Worm (Caenorhabditis elegans) whole organism, L1 larva: ENCODE measurements around the gene pah-1.

Experiments
- C04F5.9 ChIP-seq: sonication (generic microtip); optimal IDR thresholded peaks from 2 replicates; lab custom pipeline; 2016; ENCODE audit warnings: missing genetic modification characterization, missing compliant biosample characterization
- C16A3.4 ChIP-seq: fragments of 150-350 bp; optimal IDR thresholded peaks from 2 replicates; lab custom pipeline; 2014; ENCODE audit warnings: missing biosample characterization, missing genetic modification characterization
- F16B12.6 ChIP-seq: fragments of 150-350 bp; optimal IDR thresholded peaks from 2 replicates; lab custom pipeline; 2014; ENCODE audit warnings: missing biosample characterization, missing genetic modification characterization
- alr-1 ChIP-seq: fragments of 200-800 bp; sonication (Bioruptor generic); optimal IDR thresholded peaks from 2 replicates; lab custom pipeline; 2018; ENCODE audit warnings: borderline replicate concordance, mild to moderate bottlenecking, missing genetic modification characterization, missing compliant biosample characterization
- aly-2 ChIP-seq: fragments of 150-350 bp; optimal IDR thresholded peaks from 2 replicates; lab custom pipeline; 2014; ENCODE audit warnings: missing biosample characterization, missing genetic modification characterization
- blmp-1 ChIP-seq: fragments of 150-350 bp; optimal IDR thresholded peaks from 2 replicates; lab custom pipeline; 2014; ENCODE audit warnings: missing biosample characterization, missing genetic modification characterization
- ceh-8 ChIP-seq: fragments of 200-800 bp; sonication (Bioruptor generic); optimal IDR thresholded peaks from 2 replicates; lab custom pipeline; 2018; ENCODE audit warnings: mild to moderate bottlenecking, missing genetic modification characterization, moderate library complexity, missing compliant biosample characterization
- ceh-88 ChIP-seq: fragments of 200-800 bp; sonication (Bioruptor generic); IDR thresholded peaks from 2 replicates; pipeline ENCODE4 v1.3.6; 2022; ENCODE audit warnings: missing genetic modification characterization, missing compliant biosample characterization
- ces-1 ChIP-seq: fragments of 150-350 bp; optimal IDR thresholded peaks from 2 replicates; lab custom pipeline; 2014; ENCODE audit warnings: missing biosample characterization, missing genetic modification reagents, missing genetic modification characterization
- dpl-1 ChIP-seq, 3 experiments: fragments of 150-350 bp in 2 of 3; sonication (generic microtip) in 1 of 3; optimal IDR thresholded peaks; 2 replicates each; lab custom pipeline; 2014 to 2017; ENCODE audit warnings: missing biosample characterization in 3 of 3, missing genetic modification characterization in 3 of 3, missing genetic modification reagents in 3 of 3
- efl-1 ChIP-seq, 4 experiments: fragments of 150-350 bp; optimal IDR thresholded peaks in 3 of 4; peaks in 1 of 4; 1 replicate in 1 of 4; 2 replicates in 3 of 4; lab custom pipeline; 2014; ENCODE audit warnings: missing biosample characterization in 2 of 4, missing genetic modification characterization in 2 of 4, missing genetic modification reagents in 2 of 4
- egl-13 ChIP-seq: sonication (generic microtip); optimal IDR thresholded peaks from 2 replicates; lab custom pipeline; 2016; ENCODE audit warnings: missing genotype, missing genetic modification reagents, missing genetic modification characterization, missing compliant biosample characterization
- egl-27 ChIP-seq, 2 experiments: fragments of 150-350 bp in 1 of 2; sonication (generic microtip); optimal IDR thresholded peaks; 3 replicates each; lab custom pipeline; 2017 to 2018; ENCODE audit warnings: missing biosample characterization in 2 of 2, missing genetic modification characterization in 2 of 2, missing genetic modification reagents in 2 of 2
- elt-2 ChIP-seq: sonication (generic microtip); optimal IDR thresholded peaks from 2 replicates; lab custom pipeline; 2016; ENCODE audit warnings: missing genetic modification characterization, mild to moderate bottlenecking, inconsistent platforms, missing compliant biosample characterization, missing genetic modification reagents
- ets-5 ChIP-seq: fragments of 200-800 bp; sonication (Bioruptor generic); IDR thresholded peaks from 2 replicates; pipeline ENCODE4 v1.3.6; 2022; ENCODE audit warnings: missing genetic modification characterization, missing compliant biosample characterization
- fkh-4 ChIP-seq: sonication (generic microtip); optimal IDR thresholded peaks from 2 replicates; lab custom pipeline; 2016; ENCODE audit warnings: missing compliant biosample characterization, missing genetic modification characterization, borderline replicate concordance
- fos-1 ChIP-seq: fragments of 150-350 bp; optimal IDR thresholded peaks from 2 replicates; lab custom pipeline; 2014; ENCODE audit warnings: missing biosample characterization, missing genetic modification characterization
- grh-1 ChIP-seq: fragments of 200-800 bp; sonication (Bioruptor generic); IDR thresholded peaks from 2 replicates; pipeline ENCODE4 v1.3.6; 2022; ENCODE audit warnings: missing genetic modification reagents, missing genetic modification characterization, missing compliant biosample characterization
- hpl-2 ChIP-seq: fragments of 150-350 bp; optimal IDR thresholded peaks from 2 replicates; lab custom pipeline; 2014; ENCODE audit warnings: missing biosample characterization, missing genetic modification reagents, missing genetic modification characterization
- irx-1 ChIP-seq: sonication (generic microtip); optimal IDR thresholded peaks from 2 replicates; lab custom pipeline; 2016; ENCODE audit warnings: missing genetic modification characterization, missing compliant biosample characterization
- isw-1 ChIP-seq: fragments of 200-800 bp; sonication (Bioruptor generic); IDR thresholded peaks from 2 replicates; pipeline ENCODE4 v1.3.6; 2022; ENCODE audit warnings: missing genetic modification characterization, missing compliant biosample characterization
- lin-14 ChIP-seq: fragments of 200-800 bp; sonication (Bioruptor generic); optimal IDR thresholded peaks from 2 replicates; lab custom pipeline; 2018; ENCODE audit warnings: mild to moderate bottlenecking, missing genetic modification characterization, moderate library complexity, missing compliant biosample characterization
- lin-15B ChIP-seq: fragments of 150-350 bp; sonication (generic microtip); optimal IDR thresholded peaks from 3 replicates; lab custom pipeline; 2014; ENCODE audit warnings: missing biosample characterization, missing genetic modification characterization
- lin-35 ChIP-seq, 2 experiments: fragments of 150-350 bp; optimal IDR thresholded peaks; 2 replicates each; lab custom pipeline; 2014; ENCODE audit warnings: missing biosample characterization in 2 of 2, missing genetic modification characterization in 2 of 2, missing genetic modification reagents in 2 of 2
- lin-39 ChIP-seq: fragments of 150-350 bp; optimal IDR thresholded peaks from 2 replicates; lab custom pipeline; 2014; ENCODE audit warnings: missing biosample characterization, missing genetic modification reagents, missing genetic modification characterization
- mab-9 ChIP-seq: fragments of 200-800 bp; sonication (Bioruptor generic); IDR thresholded peaks from 2 replicates; pipeline ENCODE4 v1.3.6; 2022; ENCODE audit warnings: missing genetic modification reagents, missing genetic modification characterization, missing compliant biosample characterization
- mef-2 ChIP-seq: fragments of 150-350 bp; optimal IDR thresholded peaks from 2 replicates; lab custom pipeline; 2014; ENCODE audit warnings: missing biosample characterization, missing genetic modification characterization
- nhr-11 ChIP-seq: fragments of 150-350 bp; optimal IDR thresholded peaks from 2 replicates; lab custom pipeline; 2014; ENCODE audit warnings: missing biosample characterization, missing genetic modification characterization
- nhr-71 ChIP-seq: sonication (generic microtip); optimal IDR thresholded peaks from 2 replicates; lab custom pipeline; 2016; ENCODE audit warnings: mild to moderate bottlenecking, missing genetic modification characterization, moderate library complexity, missing compliant biosample characterization
- nhr-76 ChIP-seq: sonication (generic microtip); optimal IDR thresholded peaks from 2 replicates; lab custom pipeline; 2017; ENCODE audit warnings: missing biosample characterization, missing genetic modification characterization
- nhr-77 ChIP-seq: fragments of 150-350 bp; optimal IDR thresholded peaks from 2 replicates; lab custom pipeline; 2014; ENCODE audit warnings: missing biosample characterization, missing genetic modification characterization
- nhr-85 ChIP-seq: sonication (generic microtip); peaks from one replicate; lab custom pipeline; 2016; ENCODE audit warnings: missing genetic modification characterization, inconsistent platforms, missing compliant biosample characterization
- nhr-90 ChIP-seq: sonication (generic microtip); optimal IDR thresholded peaks from 2 replicates; lab custom pipeline; 2016; ENCODE audit warnings: mild to moderate bottlenecking, missing genetic modification characterization, missing compliant biosample characterization; ENCODE audit not compliant: poor library complexity
- pag-3 ChIP-seq: sonication (generic microtip); optimal IDR thresholded peaks from 2 replicates; lab custom pipeline; 2017; ENCODE audit warnings: missing genetic modification characterization, mild to moderate bottlenecking, missing compliant biosample characterization, antibody characterized with exemption, borderline replicate concordance; ENCODE audit not compliant: insufficient read depth
- skn-1 ChIP-seq: fragments of 150-350 bp; optimal IDR thresholded peaks from 2 replicates; lab custom pipeline; 2014; ENCODE audit warnings: missing biosample characterization, missing genetic modification characterization
- snpc-4 ChIP-seq: fragments of 150-350 bp; optimal IDR thresholded peaks from 2 replicates; lab custom pipeline; 2014; ENCODE audit warnings: missing biosample characterization, missing genetic modification characterization
- snu-23 ChIP-seq: sonication (generic microtip); optimal IDR thresholded peaks from 2 replicates; lab custom pipeline; 2016; ENCODE audit warnings: missing genetic modification characterization, missing compliant biosample characterization
- sox-4 ChIP-seq: sonication (generic microtip); optimal IDR thresholded peaks from 2 replicates; lab custom pipeline; 2016; ENCODE audit warnings: missing genetic modification characterization, missing compliant biosample characterization
- sptf-1 ChIP-seq: fragments of 150-350 bp; optimal IDR thresholded peaks from 2 replicates; lab custom pipeline; 2014; ENCODE audit warnings: missing biosample characterization, missing genetic modification characterization
- sup-37 ChIP-seq: fragments of 200-800 bp; sonication (Bioruptor generic); optimal IDR thresholded peaks from 2 replicates; lab custom pipeline; 2018; ENCODE audit warnings: mild to moderate bottlenecking, missing genetic modification characterization, missing compliant biosample characterization
- tbx-2 ChIP-seq: sonication (generic microtip); optimal IDR thresholded peaks from 2 replicates; lab custom pipeline; 2016; ENCODE audit warnings: missing genetic modification characterization, missing compliant biosample characterization
- tlp-1 ChIP-seq: fragments of 150-350 bp; optimal IDR thresholded peaks from 2 replicates; lab custom pipeline; 2014; ENCODE audit warnings: missing biosample characterization, missing genetic modification characterization
- unc-30 ChIP-seq: sonication (generic microtip); optimal IDR thresholded peaks from 2 replicates; lab custom pipeline; 2017; ENCODE audit warnings: missing biosample characterization, missing genetic modification characterization
- unc-86 ChIP-seq: sonication (generic microtip); optimal IDR thresholded peaks from 2 replicates; lab custom pipeline; 2016; ENCODE audit warnings: missing genetic modification characterization, missing compliant biosample characterization
- unc-98 ChIP-seq: fragments of 200-800 bp; sonication (Bioruptor generic); IDR thresholded peaks from 2 replicates; pipeline ENCODE4 v1.3.6; 2022; ENCODE audit warnings: missing genetic modification characterization, missing compliant biosample characterization

Gene pah-1

ce11 chrII:8740326-8740949, 26.4 kb downstream of the pah-1 start (continued):
- TF ChIP-seq ceh-88 (GFP tag; lab: Robert Waterston, UW) (no peak), pag-3 (tag; lab: Kevin White, UChicago) (no peak), snpc-4 (no peak), sptf-1 (tag; lab: Kevin White, UChicago) (no peak), egl-13 (tag; lab: Kevin White, UChicago) (no peak), efl-1 (optimal IDR thresholded peaks at IDR 0.05; lab: Kevin White, UChicago) (peak in 1 of 2 experiments; percentile 15), efl-1 (GFP tag; optimal IDR thresholded peaks at IDR 0.05 in 1 of 2; lab: Kevin White, UChicago) (peak in 1 of 2 experiments; percentile 89), ces-1 (GFP tag; lab: Kevin White, UChicago) (no peak), sox-4 (tag; lab: Kevin White, UChicago) (no peak), tbx-2 (tag; lab: Kevin White, UChicago) (peak; percentile 65), skn-1 (tag; lab: Kevin White, UChicago) (no peak), C16A3.4 (tag; lab: Kevin White, UChicago) (peak; percentile 14), snu-23 (peak; percentile 70), ceh-8 (GFP tag; lab: Kevin White, UChicago) (no peak), dpl-1 (GFP tag; optimal IDR thresholded peaks at IDR 0.05; lab: Kevin White, UChicago) (no peak), mef-2 (tag; lab: Kevin White, UChicago) (no peak), hpl-2 (GFP tag; lab: Kevin White, UChicago) (no peak), alr-1 (tag; lab: Kevin White, UChicago) (no peak), nhr-77 (no peak), fos-1 (peak; percentile 41), tlp-1 (tag; lab: Kevin White, UChicago) (no peak), F16B12.6 (no peak), lin-39 (tag; lab: Kevin White, UChicago) (no peak), unc-86 (tag; lab: Kevin White, UChicago) (no peak), nhr-11 (tag; lab: Kevin White, UChicago) (no peak), sup-37 (GFP tag; lab: Kevin White, UChicago) (no peak), lin-14 (GFP tag; lab: Kevin White, UChicago) (peak; percentile 80), isw-1 (GFP tag; lab: Robert Waterston, UW) (no peak), lin-35 (GFP tag; optimal IDR thresholded peaks at IDR 0.05; lab: Kevin White, UChicago) (peak in 1 of 2 experiments; percentile 40), egl-27 (tag; optimal IDR thresholded peaks at IDR 0.05; lab: Kevin White, UChicago) (peak in 1 of 2 experiments; percentile 19), nhr-76 (tag; lab: Kevin White, UChicago) (no peak), mab-9 (GFP tag; lab: Robert Waterston, UW) (no peak), lin-15B (tag; lab: Kevin White, UChicago) (no peak), nhr-85 (tag; lab: Kevin White, UChicago) (peak; percentile 96), unc-98 (GFP tag; lab: Robert Waterston, UW) (no peak), irx-1 (no peak), grh-1 (peak; percentile 76), fkh-4 (tag; lab: Kevin White, UChicago) (no peak), unc-30 (tag; lab: Kevin White, UChicago) (no peak), nhr-90 (tag; lab: Kevin White, UChicago) (peak; percentile 74), blmp-1 (tag; lab: Kevin White, UChicago) (peak; percentile 83), aly-2 (tag; lab: Kevin White, UChicago) (no peak)

- TF ChIP-seq ces-1 (GFP tag; lab: Kevin White, UChicago) (no peak), hpl-2 (GFP tag; lab: Kevin White, UChicago) (no peak), elt-2 (peak; percentile 62), aly-2 (tag; lab: Kevin White, UChicago) (no peak), nhr-71 (peak; percentile 3), blmp-1 (tag; lab: Kevin White, UChicago) (no peak), skn-1 (tag; lab: Kevin White, UChicago) (no peak), C04F5.9 (tag; lab: Kevin White, UChicago) (no peak), fkh-4 (tag; lab: Kevin White, UChicago) (no peak), nhr-90 (tag; lab: Kevin White, UChicago) (no peak), unc-98 (GFP tag; lab: Robert Waterston, UW) (no peak), ets-5 (GFP tag; lab: Robert Waterston, UW) (no peak)
- TF ChIP-seq, all 84 proteins: peak for 2
Observed at ce11 chrII:8738955-8739354, 27.8 kb downstream of the pah-1 start.
